Fruit fly (Drosophila melanogaster): ENCODE data around the gene PGRP-SA.

PGRP-SA gene

DNA sequence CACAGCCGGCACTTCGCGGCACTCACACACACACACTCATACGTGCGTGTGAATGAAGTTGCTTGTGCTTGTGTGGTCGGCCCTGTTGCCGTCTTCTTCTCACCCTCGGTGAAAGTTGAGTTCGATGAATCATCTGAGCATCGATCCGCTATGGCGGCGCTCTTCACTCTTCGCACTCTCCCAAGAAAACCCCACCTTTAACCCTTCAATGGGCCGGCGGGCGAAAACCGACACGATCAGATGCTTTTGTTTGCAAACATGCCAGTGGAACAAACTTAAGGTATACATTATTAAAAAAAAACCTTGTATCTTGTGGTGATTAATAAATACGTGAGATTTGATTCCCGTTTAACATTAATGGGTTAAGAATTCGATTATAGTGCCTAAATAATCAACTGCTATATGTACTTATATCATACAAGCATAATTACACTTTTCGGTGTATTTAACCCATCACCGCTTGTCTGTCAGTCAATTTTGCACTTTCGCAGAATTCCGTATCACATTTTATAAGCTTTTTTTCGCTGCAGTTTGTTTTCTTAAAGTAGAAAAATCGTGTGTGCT, 39.4 kb downstream of the PGRP-SA start (continued):
- TF ChIP-seq zfh2 (GFP tag; optimal IDR thresholded peaks at IDR 0.05) (peak; percentile 15), sens (GFP tag) (peak; percentile 72), CG3726 (GFP tag; IDR thresholded peaks at IDR 0.05) (no peak), tap (tag; optimal IDR thresholded peaks at IDR 0.05) (no peak), abd-A (tag; optimal IDR thresholded peaks at IDR 0.05) (no peak), seq (GFP tag; IDR thresholded peaks at IDR 0.05) (no peak), chinmo (GFP tag; IDR thresholded peaks at IDR 0.05; ENCODE audit: partially characterized antibody) (0 out of 4 replicates have a peak, but pooled peaks have one; percentile 36), CG11695 (GFP tag; IDR thresholded peaks at IDR 0.05) (0 out of 3 replicates have a peak, but pooled peaks have one; percentile 22), CG12769 (tag; optimal IDR thresholded peaks at IDR 0.05) (peak; percentile 44), Opbp (GFP tag; IDR thresholded peaks at IDR 0.05; ENCODE audit: partially characterized antibody) (no peak), aop (GFP tag; IDR thresholded peaks at IDR 0.05) (no peak), E2f1 (GFP tag; IDR thresholded peaks at IDR 0.05) (no peak), Mrtf (GFP tag; IDR thresholded peaks at IDR 0.05) (no peak), CG8924 (tag; optimal IDR thresholded peaks at IDR 0.05) (no peak), CG11504 (tag; optimal IDR thresholded peaks at IDR 0.05) (no peak), CG17361 (GFP tag; IDR thresholded peaks at IDR 0.05) (no peak), lilli (GFP tag; optimal IDR thresholded peaks at IDR 0.05) (peak; percentile 7), CG34422 (GFP tag; IDR thresholded peaks at IDR 0.05) (peak; percentile 31; the same call in 1 of the 3 replicates), onecut (GFP tag; IDR thresholded peaks at IDR 0.05) (peak; percentile 60), Xrp1 (GFP tag; IDR thresholded peaks at IDR 0.05) (peak; percentile 25; the same call in 1 of the 2 replicates), ems (GFP tag; optimal IDR thresholded peaks at IDR 0.05) (no peak), CG2202 (tag; optimal IDR thresholded peaks at IDR 0.05) (no peak), HHEX (GFP tag; optimal IDR thresholded peaks at IDR 0.05) (peak; percentile 13), CG12236 (GFP tag; optimal IDR thresholded peaks at IDR 0.05) (no peak), Rfx (GFP tag; IDR thresholded peaks at IDR 0.05) (peak; percentile 31; the same call in 1 of the 2 replicates)

DNA sequence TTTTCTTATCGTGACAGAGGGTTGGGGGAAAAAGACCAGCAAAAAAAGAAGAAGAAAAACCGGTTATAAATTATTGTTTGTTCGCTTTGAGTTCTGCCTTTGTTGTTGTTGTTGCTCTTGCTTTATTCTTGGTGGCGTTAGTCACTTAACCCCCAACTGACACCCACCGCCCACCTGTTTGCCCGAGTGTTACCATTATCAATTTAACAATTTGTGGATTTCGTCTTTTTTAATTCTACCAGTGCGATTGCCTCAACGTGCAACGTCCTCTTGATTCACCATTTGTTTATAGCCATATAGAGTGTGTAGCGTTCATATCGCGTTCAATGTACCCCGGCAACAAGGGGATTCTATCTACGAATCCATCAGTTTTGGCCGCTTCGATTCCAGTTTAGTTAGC, 40.0 kb downstream of the PGRP-SA start:
- TF ChIP-seq chinmo (GFP tag; IDR thresholded peaks at IDR 0.05; ENCODE audit: partially characterized antibody) (0 out of 4 replicates have a peak, but pooled peaks have one; percentile 23), dmrt11E (tag; optimal IDR thresholded peaks at IDR 0.05) (no peak), CG4360 (GFP tag; IDR thresholded peaks at IDR 0.05) (peak; percentile 70), sug (tag; optimal IDR thresholded peaks at IDR 0.05) (peak; percentile 40), CG12155 (GFP tag; optimal IDR thresholded peaks at IDR 0.05) (no peak), CG34224 (GFP tag; IDR thresholded peaks at IDR 0.05; ENCODE audit: partially characterized antibody) (0 out of 3 replicates have a peak, but pooled peaks have one; percentile 13), CG17385 (GFP tag; optimal IDR thresholded peaks at IDR 0.05) (peak; percentile 78)

DNA sequence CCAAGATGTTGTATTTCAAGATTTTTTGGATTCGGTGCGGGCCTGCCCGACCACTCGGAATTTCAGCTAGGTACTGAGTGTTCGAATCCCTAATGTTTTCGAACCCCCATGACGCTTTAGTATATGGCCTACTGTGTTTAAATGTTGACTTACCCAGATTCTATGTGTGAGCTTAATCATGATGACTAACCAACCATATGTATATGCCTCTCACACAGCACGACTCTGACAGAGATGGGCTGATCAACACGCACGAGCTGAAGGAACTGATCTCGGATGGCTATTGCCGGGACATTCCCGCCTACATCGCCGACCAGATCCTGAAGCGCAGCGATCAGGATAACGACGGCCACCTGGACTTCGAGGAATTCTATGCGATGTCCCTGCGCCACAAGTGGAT, 42.7 kb downstream of the PGRP-SA start, which contains the start of gene CG2533:
Gene CG2533, minus strand, starts transcription at position 101 of the 400 bp plus-strand sequence.
- TF ChIP-seq Ptx1 (GFP tag; IDR thresholded peaks at IDR 0.05) (no peak), gro (GFP tag; optimal IDR thresholded peaks at IDR 0.05) (no peak), H15 (GFP tag; IDR thresholded peaks at IDR 0.05) (no peak), shn (GFP tag; optimal IDR thresholded peaks at IDR 0.05) (no peak), ac (GFP tag; optimal IDR thresholded peaks at IDR 0.05) (no peak), twi (tag; optimal IDR thresholded peaks at IDR 0.05) (no peak), stwl (tag; optimal IDR thresholded peaks at IDR 0.05) (no peak), Dp (GFP tag; optimal IDR thresholded peaks at IDR 0.05) (no peak), Hsf (GFP tag; optimal IDR thresholded peaks at IDR 0.05) (no peak), CG13123 (GFP tag; optimal IDR thresholded peaks at IDR 0.05) (no peak), D (optimal IDR thresholded peaks at IDR 0.05) (no peak), D (GFP tag; optimal IDR thresholded peaks at IDR 0.05) (no peak), pfk (GFP tag; optimal IDR thresholded peaks at IDR 0.05) (no peak), NC2β (GFP tag; optimal IDR thresholded peaks at IDR 0.05) (no peak)
